Fruit fly (Drosophila melanogaster) whole organism, embryonic: ENCODE data around the gene SPH93.

ENCODE experiments used
- Antp ChIP-seq: fragments of 200-800 bp; sonication (Bioruptor generic); optimal IDR thresholded peaks from 3 replicates; lab custom pipeline; 2016; ENCODE audit warnings: missing biosample characterization, missing genetic modification characterization
- Asciz ChIP-seq: fragments of 200-800 bp; sonication (Bioruptor generic); optimal IDR thresholded peaks from 2 replicates; lab custom pipeline; 2017; ENCODE audit warnings: missing biosample characterization, mild to moderate bottlenecking, missing genetic modification characterization, missing genetic modification reagents
- Bdp1 ChIP-seq: fragments of 200-800 bp; sonication (Bioruptor generic); optimal IDR thresholded peaks from 3 replicates; lab custom pipeline; 2016; ENCODE audit warnings: missing biosample characterization, missing genetic modification characterization
- CG10267 ChIP-seq: fragments of 200-800 bp; sonication (Bioruptor generic); optimal IDR thresholded peaks from 2 replicates; lab custom pipeline; 2018; ENCODE audit warnings: missing biosample characterization, mild to moderate bottlenecking, missing genetic modification characterization, moderate library complexity
- CG13296 ChIP-seq: fragments of 200-800 bp; sonication (Bioruptor generic); optimal IDR thresholded peaks from 3 replicates; lab custom pipeline; 2018; ENCODE audit warnings: missing biosample characterization, mild to moderate bottlenecking, missing genetic modification characterization
- CG14050 ChIP-seq: fragments of 200-800 bp; sonication (Bioruptor generic); IDR thresholded peaks from 3 replicates; pipeline ENCODE4 v1.3.6; 2022; ENCODE audit warnings: missing biosample characterization, missing genetic modification characterization
- CG2120 ChIP-seq: fragments of 200-800 bp; sonication (Bioruptor generic); optimal IDR thresholded peaks from 3 replicates; lab custom pipeline; 2016; ENCODE audit warnings: missing biosample characterization, missing genetic modification characterization
- CG3281 ChIP-seq: fragments of 200-800 bp; sonication (Bioruptor generic); optimal IDR thresholded peaks from 3 replicates; lab custom pipeline; 2017; ENCODE audit warnings: missing biosample characterization, mild to moderate bottlenecking, missing genetic modification characterization
- CG3407 ChIP-seq: fragments of 200-800 bp; sonication (Bioruptor generic); optimal IDR thresholded peaks from 2 replicates; lab custom pipeline; 2018; ENCODE audit warnings: missing biosample characterization, mild to moderate bottlenecking, missing genetic modification characterization
- CG34422 ChIP-seq: fragments of 200-800 bp; sonication (Bioruptor generic); IDR thresholded peaks from 3 replicates; pipeline ENCODE4 v1.3.6; 2022; ENCODE audit warnings: missing biosample characterization, missing genetic modification characterization
- CG6175 ChIP-seq: fragments of 200-800 bp; sonication (Bioruptor generic); IDR thresholded peaks from 3 replicates; pipeline ENCODE4 v1.3.6; 2022; ENCODE audit warnings: missing biosample characterization, missing genetic modification characterization
- CG6813 ChIP-seq: fragments of 200-800 bp; sonication (Bioruptor generic); optimal IDR thresholded peaks from 2 replicates; lab custom pipeline; 2017; ENCODE audit warnings: missing biosample characterization, missing genetic modification characterization, mild to moderate bottlenecking, moderate library complexity, missing genetic modification reagents
- CG6854 ChIP-seq: fragments of 200-800 bp; sonication (Bioruptor generic); optimal IDR thresholded peaks from 3 replicates; lab custom pipeline; 2017; ENCODE audit warnings: missing biosample characterization, mild to moderate bottlenecking, missing genetic modification characterization
- CG7372 ChIP-seq: fragments of 200-800 bp; sonication (Bioruptor generic); IDR thresholded peaks from 2 replicates; pipeline ENCODE4 v1.3.6; 2022; ENCODE audit warnings: missing biosample characterization, missing genetic modification characterization
- CG7745 ChIP-seq: fragments of 200-800 bp; sonication (Bioruptor generic); optimal IDR thresholded peaks from 2 replicates; lab custom pipeline; 2018; ENCODE audit warnings: missing biosample characterization, mild to moderate bottlenecking, missing genetic modification characterization, moderate library complexity
- Camta ChIP-seq: fragments of 200-800 bp; sonication (Bioruptor generic); optimal IDR thresholded peaks from 2 replicates; lab custom pipeline; 2016; ENCODE audit warnings: missing biosample characterization, missing genetic modification characterization
- E2f2 ChIP-seq: fragments of 200-800 bp; sonication (Bioruptor generic); IDR thresholded peaks from 2 replicates; pipeline ENCODE4 v1.3.6; 2022; ENCODE audit warnings: missing biosample characterization, missing genetic modification characterization
- Hr3 ChIP-seq: fragments of 200-800 bp; sonication (Bioruptor generic); optimal IDR thresholded peaks from 3 replicates; lab custom pipeline; 2016; ENCODE audit warnings: missing biosample characterization, missing genetic modification characterization
- Hr51 ChIP-seq, 2 experiments: fragments of 200-800 bp; sonication (Bioruptor generic); optimal IDR thresholded peaks; 2 replicates in 1 of 2; 3 replicates in 1 of 2; lab custom pipeline; 2016 to 2018; ENCODE audit warnings: missing biosample characterization in 2 of 2, missing genetic modification characterization in 2 of 2, mild to moderate bottlenecking in 1 of 2, moderate library complexity in 1 of 2
- Max ChIP-seq: fragments of 200-800 bp; sonication (Bioruptor generic); optimal IDR thresholded peaks from 2 replicates; lab custom pipeline; 2016; ENCODE audit warnings: missing biosample characterization, mild to moderate bottlenecking, missing genetic modification characterization
- Meics ChIP-seq: fragments of 200-800 bp; sonication (Bioruptor generic); optimal IDR thresholded peaks from 2 replicates; lab custom pipeline; 2017; ENCODE audit warnings: missing biosample characterization, mild to moderate bottlenecking, missing genetic modification characterization
- Sry-β ChIP-seq: fragments of 200-800 bp; sonication (Bioruptor generic); optimal IDR thresholded peaks from 2 replicates; lab custom pipeline; 2018; ENCODE audit warnings: missing biosample characterization, mild to moderate bottlenecking, missing genetic modification characterization, moderate library complexity
- bab2 ChIP-seq: fragments of 200-800 bp; sonication (Bioruptor generic); optimal IDR thresholded peaks from 2 replicates; lab custom pipeline; 2016; ENCODE audit warnings: missing biosample characterization, missing genetic modification characterization
- cas ChIP-seq: fragments of 200-800 bp; sonication (Bioruptor generic); IDR thresholded peaks from 2 replicates; pipeline ENCODE4 v1.3.6; 2022; ENCODE audit warnings: missing biosample characterization, missing genetic modification characterization
- cato ChIP-seq: fragments of 200-800 bp; sonication (Bioruptor generic); optimal IDR thresholded peaks from 2 replicates; lab custom pipeline; 2016; ENCODE audit warnings: missing biosample characterization, missing genetic modification characterization, borderline replicate concordance
- chif ChIP-seq, 2 experiments: fragments of 200-800 bp; sonication (Bioruptor generic); optimal IDR thresholded peaks; 3 replicates each; lab custom pipeline; 2016; ENCODE audit warnings: missing biosample characterization in 2 of 2, missing genetic modification characterization in 2 of 2
- croc ChIP-seq: fragments of 200-800 bp; sonication (Bioruptor generic); conservative IDR thresholded peaks from 3 replicates; pipeline ENCODE4 v1.3.6; 2022; ENCODE audit warnings: missing biosample characterization, missing genetic modification characterization
- dpn ChIP-seq, 2 experiments: fragments of 200-800 bp; sonication (Bioruptor generic); optimal IDR thresholded peaks; 3 replicates each; lab custom pipeline; 2016; ENCODE audit warnings: missing biosample characterization in 2 of 2, missing genetic modification characterization in 2 of 2
- esg ChIP-seq: fragments of 200-800 bp; sonication (Bioruptor generic); conservative IDR thresholded peaks from 2 replicates; pipeline ENCODE4 v1.3.6; 2022; ENCODE audit warnings: missing biosample characterization, missing genetic modification characterization
- fd3F ChIP-seq: fragments of 200-800 bp; sonication (Bioruptor generic); optimal IDR thresholded peaks from 2 replicates; lab custom pipeline; 2018; ENCODE audit warnings: missing biosample characterization, mild to moderate bottlenecking, missing genetic modification characterization, moderate library complexity
- fru ChIP-seq: fragments of >200 bp; optimal IDR thresholded peaks from 2 replicates; lab custom pipeline; 2017
- gce ChIP-seq: fragments of 200-800 bp; sonication (Bioruptor generic); IDR thresholded peaks from 3 replicates; pipeline ENCODE4 v1.3.6; 2022; ENCODE audit warnings: missing biosample characterization, missing genetic modification characterization
- h ChIP-seq: fragments of >200 bp; optimal IDR thresholded peaks from 2 replicates; lab custom pipeline; 2017
- hkb ChIP-seq, 2 experiments: fragments of 200-800 bp in 1 of 2; fragments of >200 bp in 1 of 2; sonication (Bioruptor generic) in 1 of 2; IDR thresholded peaks in 1 of 2; optimal IDR thresholded peaks in 1 of 2; 2 replicates each; pipeline versions ENCODE4 v1.3.6 to Lab custom; 2017 to 2022; ENCODE audit warnings: missing biosample characterization in 1 of 2, missing genetic modification characterization in 1 of 2
- inv ChIP-seq: fragments of 200-800 bp; sonication (Bioruptor generic); IDR thresholded peaks from 2 replicates; pipeline ENCODE4 v1.3.6; 2022; ENCODE audit warnings: missing biosample characterization, missing genetic modification characterization; ENCODE audit not compliant: partially characterized antibody
- kay ChIP-seq: fragments of 200-800 bp; sonication (Bioruptor generic); optimal IDR thresholded peaks from 2 replicates; lab custom pipeline; 2016; ENCODE audit warnings: missing biosample characterization, missing genetic modification characterization
- oc ChIP-seq: fragments of 200-800 bp; sonication (Bioruptor generic); optimal IDR thresholded peaks from 2 replicates; lab custom pipeline; 2018; ENCODE audit warnings: missing biosample characterization, mild to moderate bottlenecking, missing genetic modification characterization, moderate library complexity
- org-1 ChIP-seq: fragments of 200-800 bp; sonication (Bioruptor generic); optimal IDR thresholded peaks from 2 replicates; lab custom pipeline; 2017; ENCODE audit warnings: missing biosample characterization, missing genetic modification characterization
- pan ChIP-seq, 4 experiments: fragments of >200 bp in 3 of 4; fragments of 200-800 bp in 1 of 4; sonication (Bioruptor generic) in 1 of 4; optimal IDR thresholded peaks in 3 of 4; IDR thresholded peaks in 1 of 4; 2 replicates each; pipeline versions ENCODE4 v1.3.6 to Lab custom; 2017 to 2022; ENCODE audit warnings: missing biosample characterization in 2 of 4, missing genetic modification characterization in 2 of 4, mixed read lengths in 1 of 4
- rib ChIP-seq: fragments of 200-800 bp; sonication (Bioruptor generic); IDR thresholded peaks from 2 replicates; pipeline ENCODE4 v1.3.6; 2022; ENCODE audit warnings: missing biosample characterization, missing genetic modification characterization
- seq ChIP-seq: fragments of 200-800 bp; sonication (Bioruptor generic); IDR thresholded peaks from 2 replicates; pipeline ENCODE4 v1.3.6; 2022; ENCODE audit warnings: missing biosample characterization, missing genetic modification characterization
- slp2 ChIP-seq: fragments of 200-800 bp; sonication (Bioruptor generic); optimal IDR thresholded peaks from 2 replicates; lab custom pipeline; 2016; ENCODE audit warnings: missing biosample characterization, missing genetic modification characterization
- sna ChIP-seq: fragments of 200-800 bp; sonication (Bioruptor generic); IDR thresholded peaks from 2 replicates; pipeline ENCODE4 v1.3.6; 2022; ENCODE audit warnings: missing biosample characterization, missing genetic modification characterization; ENCODE audit not compliant: partially characterized antibody
- tio ChIP-seq: fragments of 200-800 bp; sonication (Bioruptor generic); optimal IDR thresholded peaks from 2 replicates; lab custom pipeline; 2017; ENCODE audit warnings: missing biosample characterization, missing genetic modification characterization, inconsistent platforms
- tll ChIP-seq, 2 experiments: fragments of 200-800 bp in 1 of 2; fragments of >200 bp in 1 of 2; sonication (Bioruptor generic) in 1 of 2; optimal IDR thresholded peaks; 2 replicates each; lab custom pipeline; 2017 to 2019; ENCODE audit warnings: missing biosample characterization in 2 of 2, missing genetic modification characterization in 2 of 2, mild to moderate bottlenecking in 1 of 2, moderate library complexity in 1 of 2
- tna ChIP-seq: fragments of 200-800 bp; sonication (Bioruptor generic); IDR thresholded peaks from 2 replicates; pipeline ENCODE4 v1.3.6; 2022; ENCODE audit warnings: missing biosample characterization, missing genetic modification characterization; ENCODE audit not compliant: partially characterized antibody
- wek ChIP-seq: fragments of 200-800 bp; sonication (Bioruptor generic); optimal IDR thresholded peaks from 3 replicates; lab custom pipeline; 2018; ENCODE audit warnings: missing biosample characterization, mild to moderate bottlenecking, missing genetic modification characterization, moderate library complexity

SPH93 gene

dm6 chr2L:17450505-17451415 is 5.0 kb downstream of the SPH93 start (continued):
- TF ChIP-seq Meics (peak; percentile 79), rib (peak; percentile 10; the same call in 1 of the 2 replicates), wek (GFP tag; lab: Kevin White, UChicago) (no peak), Camta (GFP tag; lab: Kevin White, UChicago) (no peak), Asciz (peak; percentile 60), inv (no peak), seq (0 out of 2 replicates have a peak, but pooled peaks have one; percentile 43), dpn (GFP tag; optimal IDR thresholded peaks at IDR 0.05; lab: Kevin White, UChicago) (peak; percentile 29 to 45), hkb (optimal IDR thresholded peaks at IDR 0.05; lab: Kevin White, UChicago) (no peak), hkb (GFP tag; IDR thresholded peaks at IDR 0.05; lab: Robert Waterston, UW) (peak; percentile 81), fru (no peak), CG3281 (peak; percentile 71), CG2120 (GFP tag; lab: Kevin White, UChicago) (peak; percentile 80), CG7372 (GFP tag; lab: Robert Waterston, UW) (no peak), Hr51 (GFP tag; optimal IDR thresholded peaks at IDR 0.05; lab: Kevin White, UChicago) (peak; percentile 6 to 84), tll (GFP tag; optimal IDR thresholded peaks at IDR 0.05; lab: Kevin White, UChicago) (no peak), Antp (GFP tag; lab: Kevin White, UChicago) (peak; percentile 27), Max (GFP tag; lab: Kevin White, UChicago) (peak; percentile 33), cas (GFP tag; lab: Robert Waterston, UW) (peak; percentile 69), Bdp1 (no peak), slp2 (GFP tag; lab: Kevin White, UChicago) (peak; percentile 5), CG13296 (GFP tag; lab: Kevin White, UChicago) (peak; percentile 47), croc (GFP tag; lab: Robert Waterston, UW) (no peak), h (lab: Kevin White, UChicago) (no peak), oc (tag; lab: Kevin White, UChicago) (peak; percentile 37), CG6854 (GFP tag; lab: Kevin White, UChicago) (peak; percentile 63), CG6175 (GFP tag; lab: Robert Waterston, UW) (0 out of 3 replicates have a peak, but pooled peaks have one; percentile 48), Sry-β (GFP tag; lab: Kevin White, UChicago) (no peak), CG10267 (tag; lab: Kevin White, UChicago) (peak; percentile 35), cato (GFP tag; lab: Kevin White, UChicago) (no peak), esg (GFP tag; lab: Robert Waterston, UW) (0 out of 2 replicates have a peak, but pooled peaks have one; percentile 5), bab2 (GFP tag; lab: Kevin White, UChicago) (peak; percentile 40), CG6813 (GFP tag; lab: Kevin White, UChicago) (peak; percentile 24), fd3F (GFP tag; lab: Kevin White, UChicago) (peak; percentile 61), kay (peak; percentile 97), CG14050 (GFP tag; lab: Robert Waterston, UW) (peak; percentile 49; the same call in 2 of the 3 replicates), E2f2 (GFP tag; lab: Robert Waterston, UW) (peak; percentile 41; the same call in 1 of the 2 replicates), chif (GFP tag; optimal IDR thresholded peaks at IDR 0.05; lab: Kevin White, UChicago) (no peak), sna (GFP tag; lab: Robert Waterston, UW) (no peak), pan (optimal IDR thresholded peaks at IDR 0.05; lab: Kevin White, UChicago) (no peak), pan (GFP tag; optimal IDR thresholded peaks at IDR 0.05 in 1 of 2, IDR thresholded peaks at IDR 0.05 in 1 of 2) (peak in 1 of 2 experiments; percentile 76), tna (no peak), Hr3 (GFP tag; lab: Kevin White, UChicago) (peak; percentile 40), gce (GFP tag; lab: Robert Waterston, UW) (peak; percentile 32; the same call in 1 of the 3 replicates), org-1 (GFP tag; lab: Kevin White, UChicago) (peak; percentile 40), CG3407 (GFP tag; lab: Kevin White, UChicago) (peak; percentile 33), CG7745 (tag; lab: Kevin White, UChicago) (no peak), CG34422 (GFP tag; lab: Robert Waterston, UW) (0 out of 3 replicates have a peak, but pooled peaks have one; percentile 38), tio (peak; percentile 1)
